Worm (Caenorhabditis elegans) whole organism, early embryonic: ENCODE data around the gene nlr-1.

ENCODE experiments used
- B0310.2 ChIP-seq: sonication (generic microtip); optimal IDR thresholded peaks from 2 replicates; lab custom pipeline; 2016; ENCODE audit warnings: mild to moderate bottlenecking, missing genetic modification characterization, missing compliant biosample characterization
- F13C5.2 ChIP-seq: sonication (generic microtip); optimal IDR thresholded peaks from 2 replicates; lab custom pipeline; 2017; ENCODE audit warnings: mild to moderate bottlenecking, missing genetic modification characterization, inconsistent platforms, missing compliant biosample characterization
- aly-1 ChIP-seq: sonication (generic microtip); optimal IDR thresholded peaks from 2 replicates; lab custom pipeline; 2016; ENCODE audit warnings: missing genetic modification characterization, missing compliant biosample characterization
- ama-1 ChIP-seq: fragments of 150-350 bp; optimal IDR thresholded peaks from 2 replicates; lab custom pipeline; 2014
- ceh-13 ChIP-seq: fragments of 200-800 bp; sonication (Bioruptor generic); optimal IDR thresholded peaks from 2 replicates; lab custom pipeline; 2018; ENCODE audit warnings: mild to moderate bottlenecking, missing genetic modification characterization, missing compliant biosample characterization
- ceh-36 ChIP-seq: sonication (generic microtip); optimal IDR thresholded peaks from 2 replicates; lab custom pipeline; 2016; ENCODE audit warnings: missing genetic modification characterization, inconsistent platforms, missing compliant biosample characterization
- ets-7 ChIP-seq: sonication (generic microtip); optimal IDR thresholded peaks from 2 replicates; lab custom pipeline; 2016; ENCODE audit warnings: missing genotype, missing genetic modification characterization, missing compliant biosample characterization
- flt-1 ChIP-seq: fragments of 200-800 bp; sonication (Bioruptor generic); IDR thresholded peaks from 2 replicates; pipeline ENCODE4 v1.3.6; 2022; ENCODE audit warnings: missing genetic modification characterization, missing compliant biosample characterization
- hmbx-1 ChIP-seq: sonication (generic microtip); optimal IDR thresholded peaks from 2 replicates; lab custom pipeline; 2016; ENCODE audit warnings: mild to moderate bottlenecking, missing genetic modification characterization, missing compliant biosample characterization
- hmg-4 ChIP-seq: fragments of 200-800 bp; sonication (Bioruptor generic); optimal IDR thresholded peaks from 2 replicates; lab custom pipeline; 2018; ENCODE audit warnings: mild to moderate bottlenecking, missing genetic modification characterization, missing compliant biosample characterization
- hnd-1 ChIP-seq: sonication (generic microtip); optimal IDR thresholded peaks from 2 replicates; lab custom pipeline; 2016; ENCODE audit warnings: missing genetic modification characterization, missing compliant biosample characterization
- pes-1 ChIP-seq: fragments of 200-800 bp; sonication (Bioruptor generic); IDR thresholded peaks from 2 replicates; pipeline ENCODE4 v1.3.6; 2022; ENCODE audit warnings: missing genetic modification reagents, missing genetic modification characterization, missing compliant biosample characterization
- scrt-1 ChIP-seq: fragments of 200-800 bp; sonication (Bioruptor generic); IDR thresholded peaks from 2 replicates; pipeline ENCODE4 v1.3.6; 2022; ENCODE audit warnings: missing genetic modification characterization, missing compliant biosample characterization
- sea-1 ChIP-seq: fragments of 200-800 bp; sonication (Bioruptor generic); conservative IDR thresholded peaks from 2 replicates; pipeline ENCODE4 v1.3.6; 2022; ENCODE audit warnings: missing genetic modification characterization, missing compliant biosample characterization
- tbx-11 ChIP-seq: fragments of 200-800 bp; sonication (Bioruptor generic); IDR thresholded peaks from 2 replicates; pipeline ENCODE4 v1.3.6; 2022; ENCODE audit warnings: missing genetic modification characterization, missing compliant biosample characterization
- tbx-37 ChIP-seq: fragments of 200-800 bp; sonication (Bioruptor generic); conservative IDR thresholded peaks from 2 replicates; pipeline ENCODE4 v1.3.6; 2022; ENCODE audit warnings: missing genetic modification reagents, missing genetic modification characterization, missing compliant biosample characterization
- tra-4 ChIP-seq: sonication (generic microtip); optimal IDR thresholded peaks from 2 replicates; lab custom pipeline; 2017; ENCODE audit warnings: missing genetic modification characterization, missing compliant biosample characterization

nlr-1 gene

ce11 chrIV:12134991-12135390 is 43.1 kb downstream of the nlr-1 start:
- TF ChIP-seq F13C5.2 (tag; lab: Kevin White, UChicago) (no peak), B0310.2 (no peak), tbx-37 (GFP tag; lab: Robert Waterston, UW) (no peak), ceh-13 (no peak), sea-1 (GFP tag; lab: Robert Waterston, UW) (no peak), hmg-4 (no peak), ama-1 (lab: Kevin White, UChicago) (no peak), aly-1 (tag; lab: Kevin White, UChicago) (no peak)

- TF ChIP-seq ama-1 (lab: Kevin White, UChicago) (no peak), ceh-13 (no peak), F13C5.2 (tag; lab: Kevin White, UChicago) (no peak), tra-4 (tag; lab: Kevin White, UChicago) (no peak), pes-1 (GFP tag; lab: Robert Waterston, UW) (no peak), sea-1 (GFP tag; lab: Robert Waterston, UW) (no peak), B0310.2 (no peak), hnd-1 (no peak)
Observed at ce11 chrIV:12133776-12134175, 44.4 kb downstream of the nlr-1 start.

- no peak for TF ChIP-seq ceh-36 (tag; lab: Kevin White, UChicago)
- TF ChIP-seq hmg-4: no peak
- no peak for TF ChIP-seq tbx-11 (GFP tag; lab: Robert Waterston, UW)
- TF ChIP-seq sea-1 (GFP tag; lab: Robert Waterston, UW): no peak
- no peak for TF ChIP-seq B0310.2
- TF ChIP-seq tra-4 (tag; lab: Kevin White, UChicago): no peak
- no peak for TF ChIP-seq hmbx-1 (tag; lab: Kevin White, UChicago)
- no peak for TF ChIP-seq flt-1
- TF ChIP-seq F13C5.2 (tag; lab: Kevin White, UChicago): no peak
- no peak for TF ChIP-seq tbx-37 (GFP tag; lab: Robert Waterston, UW)
- no peak for TF ChIP-seq scrt-1
- TF ChIP-seq aly-1 (tag; lab: Kevin White, UChicago): no peak
- TF ChIP-seq ets-7 (tag; lab: Kevin White, UChicago): no peak
- TF ChIP-seq pes-1 (GFP tag; lab: Robert Waterston, UW): no peak
- no peak for TF ChIP-seq ceh-13
- TF ChIP-seq ama-1 (lab: Kevin White, UChicago): no peak
- no peak for TF ChIP-seq hnd-1
Observed at ce11 chrIV:12131308-12132072, 46.6 kb downstream of the nlr-1 start.

- no peak for TF ChIP-seq B0310.2
- no peak for TF ChIP-seq ets-7 (tag; lab: Kevin White, UChicago)
- no peak for TF ChIP-seq ceh-13
- no peak for TF ChIP-seq tbx-37 (GFP tag; lab: Robert Waterston, UW)
- no peak for TF ChIP-seq tbx-11 (GFP tag; lab: Robert Waterston, UW)
- TF ChIP-seq ceh-36 (tag; lab: Kevin White, UChicago): no peak
- no peak for TF ChIP-seq hmbx-1 (tag; lab: Kevin White, UChicago)
- TF ChIP-seq ama-1 (lab: Kevin White, UChicago): no peak
Observed at ce11 chrIV:12129204-12129603, 48.9 kb downstream of the nlr-1 start, which contains the start of gene lin-24. Gene lin-24 (plus strand): TSS chrIV:12129504.

- TF ChIP-seq pes-1 (GFP tag; lab: Robert Waterston, UW) (no peak), tbx-37 (GFP tag; lab: Robert Waterston, UW) (no peak)
Observed at ce11 chrIV:12128708-12129107, 49.4 kb downstream of the nlr-1 start.

ce11 chrIV:12127838-12128237 is 50.3 kb downstream of the nlr-1 start:
- TF ChIP-seq pes-1 (GFP tag; lab: Robert Waterston, UW) (no peak), sea-1 (GFP tag; lab: Robert Waterston, UW) (no peak)

- TF ChIP-seq ama-1 (lab: Kevin White, UChicago) (no peak), aly-1 (tag; lab: Kevin White, UChicago) (no peak), F13C5.2 (tag; lab: Kevin White, UChicago) (no peak), hnd-1 (no peak), sea-1 (GFP tag; lab: Robert Waterston, UW) (no peak), pes-1 (GFP tag; lab: Robert Waterston, UW) (no peak), B0310.2 (no peak), hmbx-1 (tag; lab: Kevin White, UChicago) (no peak), flt-1 (no peak), tbx-37 (GFP tag; lab: Robert Waterston, UW) (no peak), ceh-13 (no peak), hmg-4 (no peak)
Observed at ce11 chrIV:12126740-12127472, 51.2 kb downstream of the nlr-1 start.
